Fruit fly (Drosophila melanogaster): ENCODE measurements around the gene CG7707.

DNA sequence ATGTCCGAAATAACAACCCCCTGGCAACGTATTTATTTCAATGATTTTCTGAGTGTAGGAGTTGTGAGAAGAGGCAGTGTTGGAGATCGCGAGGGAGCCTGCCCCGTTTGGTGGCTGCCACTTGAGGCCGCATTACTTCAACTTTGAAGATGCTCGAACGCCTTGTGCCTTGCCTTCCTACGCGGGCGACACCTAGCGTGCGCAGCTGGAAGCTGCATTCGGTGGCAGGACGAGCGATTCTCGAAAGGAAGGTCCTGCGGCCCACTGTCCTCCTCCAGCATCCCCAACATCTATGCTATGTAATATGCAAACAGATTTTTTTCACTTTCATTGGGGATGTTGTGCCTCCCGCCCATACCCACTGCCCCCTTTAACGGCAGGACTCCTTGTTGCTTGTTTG, 34.6 kb upstream of the CG7707 start:
- TF ChIP-seq psq (GFP tag; optimal IDR thresholded peaks at IDR 0.05) (no peak), Dif (GFP tag; optimal IDR thresholded peaks at IDR 0.05; ENCODE audit: partially characterized antibody) (no peak)
